Fruit fly (Drosophila melanogaster) whole organism, embryonic: ENCODE results near the gene CG42445.
A peak's percentile ranks its signal among the peaks of the same experiment; 100 is the strongest.

ENCODE experiments used
- B-H2 ChIP-seq: fragments of 200-800 bp; sonication (Bioruptor generic); optimal IDR thresholded peaks from 2 replicates; lab custom pipeline; 2018; ENCODE audit warnings: missing biosample characterization, mild to moderate bottlenecking, missing genetic modification characterization
- Bdp1 ChIP-seq: fragments of 200-800 bp; sonication (Bioruptor generic); optimal IDR thresholded peaks from 3 replicates; lab custom pipeline; 2016; ENCODE audit warnings: missing biosample characterization, missing genetic modification characterization
- CG11085 ChIP-seq: fragments of 200-800 bp; sonication (Bioruptor generic); IDR thresholded peaks from 2 replicates; pipeline ENCODE4 v1.3.6; 2022; ENCODE audit warnings: missing biosample characterization, missing genetic modification characterization
- CG11560 ChIP-seq: fragments of 200-800 bp; sonication (Bioruptor generic); IDR thresholded peaks from 3 replicates; pipeline ENCODE4 v1.3.6; 2022; ENCODE audit warnings: missing biosample characterization, missing genetic modification characterization
- CG12219 ChIP-seq: fragments of 200-800 bp; sonication (Bioruptor generic); optimal IDR thresholded peaks from 3 replicates; lab custom pipeline; 2018; ENCODE audit warnings: missing biosample characterization, mild to moderate bottlenecking, missing genetic modification characterization
- CG12769 ChIP-seq: fragments of 200-800 bp; sonication (Bioruptor generic); optimal IDR thresholded peaks from 2 replicates; lab custom pipeline; 2019; ENCODE audit warnings: missing biosample characterization, mild to moderate bottlenecking, missing genetic modification characterization, moderate library complexity
- CG14014 ChIP-seq: fragments of 200-800 bp; sonication (Bioruptor generic); IDR thresholded peaks from 2 replicates; pipeline ENCODE4 v1.3.6; 2022; ENCODE audit warnings: missing biosample characterization, missing genetic modification characterization
- CG14667 ChIP-seq: fragments of 200-800 bp; sonication (Bioruptor generic); IDR thresholded peaks from 2 replicates; pipeline ENCODE4 v1.3.6; 2022; ENCODE audit warnings: missing biosample characterization, missing genetic modification characterization
- CG15011 ChIP-seq: fragments of 200-800 bp; sonication (Bioruptor generic); optimal IDR thresholded peaks from 3 replicates; lab custom pipeline; 2018; ENCODE audit warnings: missing biosample characterization, mild to moderate bottlenecking, missing genetic modification characterization
- CG15696 ChIP-seq: fragments of 200-800 bp; sonication (Bioruptor generic); optimal IDR thresholded peaks from 2 replicates; lab custom pipeline; 2019; ENCODE audit warnings: missing biosample characterization, mild to moderate bottlenecking, missing genetic modification characterization, moderate library complexity
- CG17612 ChIP-seq: fragments of 200-800 bp; sonication (Bioruptor generic); IDR thresholded peaks from 2 replicates; pipeline ENCODE4 v1.3.6; 2022; ENCODE audit warnings: missing biosample characterization, missing genetic modification characterization
- CG17802 ChIP-seq: fragments of 200-800 bp; sonication (Bioruptor generic); optimal IDR thresholded peaks from 2 replicates; lab custom pipeline; 2018; ENCODE audit warnings: missing biosample characterization, mild to moderate bottlenecking, missing genetic modification characterization, moderate library complexity
- CG2199 ChIP-seq: fragments of 200-800 bp; sonication (Bioruptor generic); IDR thresholded peaks from 3 replicates; pipeline ENCODE4 v1.3.6; 2022; ENCODE audit warnings: missing biosample characterization, missing genetic modification characterization
- CG4707 ChIP-seq: fragments of 200-800 bp; sonication (Bioruptor generic); optimal IDR thresholded peaks from 2 replicates; lab custom pipeline; 2018; ENCODE audit warnings: missing biosample characterization, mild to moderate bottlenecking, missing genetic modification characterization, moderate library complexity
- CG6272 ChIP-seq: fragments of 200-800 bp; sonication (Bioruptor generic); IDR thresholded peaks from 2 replicates; pipeline ENCODE4 v1.3.6; 2022; ENCODE audit warnings: missing biosample characterization, missing genetic modification characterization
- CG6654 ChIP-seq: fragments of 200-800 bp; sonication (Bioruptor generic); optimal IDR thresholded peaks from 2 replicates; lab custom pipeline; 2017; ENCODE audit warnings: missing biosample characterization, mild to moderate bottlenecking, missing genetic modification characterization
- CG6813 ChIP-seq: fragments of 200-800 bp; sonication (Bioruptor generic); optimal IDR thresholded peaks from 2 replicates; lab custom pipeline; 2017; ENCODE audit warnings: missing biosample characterization, missing genetic modification characterization, mild to moderate bottlenecking, moderate library complexity, missing genetic modification reagents
- CG7357 ChIP-seq: fragments of 200-800 bp; sonication (Bioruptor generic); IDR thresholded peaks from 3 replicates; pipeline ENCODE4 v1.3.6; 2022; ENCODE audit warnings: missing biosample characterization, missing genetic modification characterization
- CG8478 ChIP-seq: fragments of >200 bp; optimal IDR thresholded peaks from 2 replicates; lab custom pipeline; 2018
- CG8924 ChIP-seq: fragments of 200-800 bp; optimal IDR thresholded peaks from 3 replicates; lab custom pipeline; 2019; ENCODE audit warnings: missing biosample characterization, mild to moderate bottlenecking, missing genetic modification characterization, moderate library complexity
- Chrac-16 ChIP-seq: fragments of 200-800 bp; sonication (Bioruptor generic); optimal IDR thresholded peaks from 3 replicates; lab custom pipeline; 2016; ENCODE audit warnings: missing biosample characterization, missing genetic modification characterization
- D19B ChIP-seq: fragments of 200-800 bp; sonication (Bioruptor generic); optimal IDR thresholded peaks from 2 replicates; lab custom pipeline; 2017; ENCODE audit warnings: missing biosample characterization, mild to moderate bottlenecking, missing genetic modification characterization
- H15 ChIP-seq: fragments of 200-800 bp; sonication (Bioruptor generic); IDR thresholded peaks from 3 replicates; pipeline ENCODE4 v1.3.6; 2022; ENCODE audit warnings: missing biosample characterization, missing genetic modification characterization
- Hr51 ChIP-seq, 2 experiments: fragments of 200-800 bp; sonication (Bioruptor generic); optimal IDR thresholded peaks; 2 replicates in 1 of 2; 3 replicates in 1 of 2; lab custom pipeline; 2016 to 2018; ENCODE audit warnings: missing biosample characterization in 2 of 2, missing genetic modification characterization in 2 of 2, mild to moderate bottlenecking in 1 of 2, moderate library complexity in 1 of 2
- Med ChIP-seq: fragments of 200-800 bp; sonication (Bioruptor generic); peaks from one replicate; lab custom pipeline; 2016; ENCODE audit warnings: missing biosample characterization, missing genetic modification characterization, mild to moderate bottlenecking, inconsistent platforms, moderate library complexity
- Mes4 ChIP-seq: fragments of 200-800 bp; sonication (Bioruptor generic); optimal IDR thresholded peaks from 2 replicates; lab custom pipeline; 2016; ENCODE audit warnings: missing biosample characterization, missing genetic modification characterization
- PHDP ChIP-seq: fragments of 200-800 bp; sonication (Bioruptor generic); optimal IDR thresholded peaks from 3 replicates; lab custom pipeline; 2018; ENCODE audit warnings: missing biosample characterization, mild to moderate bottlenecking, missing genetic modification characterization, moderate library complexity
- Side ChIP-seq: fragments of 200-800 bp; sonication (Bioruptor generic); optimal IDR thresholded peaks from 2 replicates; lab custom pipeline; 2016; ENCODE audit warnings: missing biosample characterization, missing genetic modification characterization
- Sry-δ ChIP-seq: fragments of 200-800 bp; sonication (Bioruptor generic); optimal IDR thresholded peaks from 2 replicates; lab custom pipeline; 2016; ENCODE audit warnings: missing biosample characterization, missing genetic modification characterization
- Stat92E ChIP-seq, 3 experiments: fragments of >200 bp in 2 of 3; fragments of 200-800 bp in 1 of 3; sonication (Bioruptor generic) in 1 of 3; optimal IDR thresholded peaks; 2 replicates each; lab custom pipeline; 2017 to 2019; ENCODE audit warnings: missing biosample characterization in 3 of 3, missing genetic modification characterization in 3 of 3, mild to moderate bottlenecking in 1 of 3, moderate library complexity in 1 of 3
- Tbp ChIP-seq: fragments of >200 bp; optimal IDR thresholded peaks from 2 replicates; lab custom pipeline; 2018; ENCODE audit warnings: missing biosample characterization, missing genetic modification characterization
- ash1 ChIP-seq: fragments of 200-800 bp; sonication (Bioruptor generic); optimal IDR thresholded peaks from 2 replicates; lab custom pipeline; 2018; ENCODE audit warnings: missing biosample characterization, mild to moderate bottlenecking, missing genetic modification characterization
- bbx ChIP-seq: fragments of 200-800 bp; sonication (Bioruptor generic); IDR thresholded peaks from 2 replicates; pipeline ENCODE4 v1.3.6; 2022; ENCODE audit warnings: missing biosample characterization, missing genetic modification characterization; ENCODE audit not compliant: partially characterized antibody
- cwo ChIP-seq: fragments of 200-800 bp; sonication (Bioruptor generic); optimal IDR thresholded peaks from 3 replicates; lab custom pipeline; 2017; ENCODE audit warnings: missing biosample characterization, missing genetic modification characterization, mild to moderate bottlenecking, moderate library complexity, missing genetic modification reagents
- dmrt11E ChIP-seq: fragments of 200-800 bp; sonication (Bioruptor generic); optimal IDR thresholded peaks from 3 replicates; lab custom pipeline; 2018; ENCODE audit warnings: missing biosample characterization, mild to moderate bottlenecking, missing genetic modification characterization, moderate library complexity
- dysf ChIP-seq: fragments of 200-800 bp; sonication (Bioruptor generic); IDR thresholded peaks from 3 replicates; pipeline ENCODE4 v1.3.6; 2022; ENCODE audit warnings: missing biosample characterization, missing genetic modification characterization
- en ChIP-seq: fragments of 200-800 bp; sonication (Bioruptor generic); optimal IDR thresholded peaks from 2 replicates; lab custom pipeline; 2016; ENCODE audit warnings: missing biosample characterization, missing genetic modification characterization
- fd102C ChIP-seq: fragments of 200-800 bp; sonication (Bioruptor generic); optimal IDR thresholded peaks from 2 replicates; lab custom pipeline; 2018; ENCODE audit warnings: missing biosample characterization, mild to moderate bottlenecking, missing genetic modification characterization, moderate library complexity
- fru ChIP-seq: fragments of >200 bp; optimal IDR thresholded peaks from 2 replicates; lab custom pipeline; 2017
- inv ChIP-seq: fragments of 200-800 bp; sonication (Bioruptor generic); IDR thresholded peaks from 2 replicates; pipeline ENCODE4 v1.3.6; 2022; ENCODE audit warnings: missing biosample characterization, missing genetic modification characterization; ENCODE audit not compliant: partially characterized antibody
- nerfin-1 ChIP-seq: fragments of 200-800 bp; sonication (Bioruptor generic); optimal IDR thresholded peaks from 3 replicates; lab custom pipeline; 2019; ENCODE audit warnings: missing biosample characterization, mild to moderate bottlenecking, missing genetic modification characterization, moderate library complexity
- oc ChIP-seq: fragments of 200-800 bp; sonication (Bioruptor generic); optimal IDR thresholded peaks from 2 replicates; lab custom pipeline; 2018; ENCODE audit warnings: missing biosample characterization, mild to moderate bottlenecking, missing genetic modification characterization, moderate library complexity
- rib ChIP-seq: fragments of 200-800 bp; sonication (Bioruptor generic); IDR thresholded peaks from 2 replicates; pipeline ENCODE4 v1.3.6; 2022; ENCODE audit warnings: missing biosample characterization, missing genetic modification characterization
- sens-2 ChIP-seq: fragments of 200-800 bp; sonication (Bioruptor generic); IDR thresholded peaks from 2 replicates; pipeline ENCODE4 v1.3.6; 2022; ENCODE audit warnings: missing biosample characterization, missing genetic modification characterization
- shn ChIP-seq: fragments of 200-800 bp; sonication (Bioruptor generic); optimal IDR thresholded peaks from 3 replicates; lab custom pipeline; 2016; ENCODE audit warnings: missing biosample characterization, missing genetic modification characterization
- slbo ChIP-seq: fragments of 200-800 bp; sonication (Bioruptor generic); IDR thresholded peaks from 2 replicates; pipeline ENCODE4 v1.3.6; 2022; ENCODE audit warnings: missing biosample characterization, missing genetic modification characterization
- sna ChIP-seq: fragments of 200-800 bp; sonication (Bioruptor generic); IDR thresholded peaks from 2 replicates; pipeline ENCODE4 v1.3.6; 2022; ENCODE audit warnings: missing biosample characterization, missing genetic modification characterization; ENCODE audit not compliant: partially characterized antibody
- tio ChIP-seq: fragments of 200-800 bp; sonication (Bioruptor generic); optimal IDR thresholded peaks from 2 replicates; lab custom pipeline; 2017; ENCODE audit warnings: missing biosample characterization, missing genetic modification characterization, inconsistent platforms
- tx ChIP-seq: fragments of 200-800 bp; sonication (Bioruptor generic); optimal IDR thresholded peaks from 2 replicates; lab custom pipeline; 2016; ENCODE audit warnings: missing biosample characterization, missing genetic modification characterization

The CG42445 gene

dm6 chr3L:8115864-8116528, 42.7 kb downstream of the CG42445 start, which contains the start of the genes Arp3 and msk (continued):
- TF ChIP-seq CG15696 (tag; lab: Kevin White, UChicago) = peak; percentile 68
- TF ChIP-seq CG14667 (GFP tag; lab: Robert Waterston, UW) = peak; percentile 51
- no peak for TF ChIP-seq CG6813
- no peak for TF ChIP-seq CG8924 (tag; lab: Kevin White, UChicago)
- TF ChIP-seq shn (GFP tag; lab: Kevin White, UChicago) = peak; percentile 94
- TF ChIP-seq rib = peak; percentile 94
- peak; percentile 70 for TF ChIP-seq PHDP
- peak; percentile 68 for TF ChIP-seq en (GFP tag; lab: Kevin White, UChicago)
- TF ChIP-seq CG12219 (GFP tag; lab: Kevin White, UChicago) = peak; percentile 11
- peak; percentile 76 for TF ChIP-seq CG11085 (GFP tag; lab: Robert Waterston, UW)
- no peak for TF ChIP-seq fru (lab: Kevin White, UChicago)
- peak; percentile 91 for TF ChIP-seq B-H2 (GFP tag; lab: Kevin White, UChicago)
- TF ChIP-seq CG6654 (GFP tag; lab: Kevin White, UChicago) = peak; percentile 5
- peak; percentile 91 for TF ChIP-seq tx (GFP tag; lab: Kevin White, UChicago)
- TF ChIP-seq CG17612 (GFP tag; lab: Robert Waterston, UW) = no peak
- TF ChIP-seq Bdp1 = peak; percentile 79
- TF ChIP-seq oc (tag; lab: Kevin White, UChicago) = no peak
- TF ChIP-seq sna (GFP tag; lab: Robert Waterston, UW) = 0 out of 2 replicates have a peak, but pooled peaks have one; percentile 29
- peak; percentile 76 for TF ChIP-seq dysf (GFP tag; lab: Robert Waterston, UW)
- peak; percentile 49 for TF ChIP-seq CG17802 (tag; lab: Kevin White, UChicago)
- peak; percentile 63 for TF ChIP-seq dmrt11E (tag; lab: Kevin White, UChicago)
- peak; percentile 61 for TF ChIP-seq cwo (GFP tag; lab: Kevin White, UChicago)
- 0 out of 3 replicates have a peak, but pooled peaks have one; percentile 55 for TF ChIP-seq CG2199 (GFP tag; lab: Robert Waterston, UW)
- TF ChIP-seq CG8478 = peak; percentile 60
- peak; percentile 81 for TF ChIP-seq Sry-δ (GFP tag; lab: Kevin White, UChicago)
- TF ChIP-seq tio (GFP tag; lab: Kevin White, UChicago) = no peak
- no peak for TF ChIP-seq bbx (GFP tag; lab: Robert Waterston, UW)
- no peak for TF ChIP-seq CG4707 (GFP tag; lab: Kevin White, UChicago)
- no peak for TF ChIP-seq sens-2 (GFP tag; lab: Robert Waterston, UW)
- TF ChIP-seq CG7357 (GFP tag; lab: Robert Waterston, UW) = peak; percentile 68
- peak; percentile 76 for TF ChIP-seq Mes4
- no peak for TF ChIP-seq inv
- peak; percentile 34 for TF ChIP-seq ash1 (GFP tag; lab: Kevin White, UChicago)
- TF ChIP-seq nerfin-1 (tag; lab: Kevin White, UChicago) = peak; percentile 80
- TF ChIP-seq fd102C = peak; percentile 5
- peak; percentile 29 for TF ChIP-seq D19B
- peak in 1 of 3 experiments; percentile 59 for TF ChIP-seq Stat92E (GFP tag; optimal IDR thresholded peaks at IDR 0.05; lab: Kevin White, UChicago)
- TF ChIP-seq slbo (GFP tag; lab: Robert Waterston, UW) = peak; percentile 88
- TF ChIP-seq Hr51 (GFP tag; optimal IDR thresholded peaks at IDR 0.05; lab: Kevin White, UChicago) = peak; percentile 60 to 84
- peak; percentile 25; the same call in 1 of the 2 replicates for TF ChIP-seq CG14014 (GFP tag; lab: Robert Waterston, UW)
- TF ChIP-seq H15 (GFP tag; lab: Robert Waterston, UW) = peak; percentile 74; the same call in 2 of the 3 replicates
- peak; percentile 99 for TF ChIP-seq Med (GFP tag; lab: Kevin White, UChicago)
- TF ChIP-seq CG6272 = 0 out of 2 replicates have a peak, but pooled peaks have one; percentile 54
- TF ChIP-seq CG15011 (GFP tag; lab: Kevin White, UChicago) = no peak
- TF ChIP-seq CG12769 (tag; lab: Kevin White, UChicago) = no peak
- TF ChIP-seq Tbp (GFP tag; lab: Kevin White, UChicago) = no peak
- peak; percentile 53; the same call in 2 of the 3 replicates for TF ChIP-seq CG11560
- TF ChIP-seq Side = peak; percentile 90
- TF ChIP-seq Chrac-16 (GFP tag; lab: Kevin White, UChicago) = peak; percentile 84
